Worm (Caenorhabditis elegans) whole organism, L2 larva: Measurements from ENCODE around the gene panl-3.

Experiments
- C34F6.9 ChIP-seq: fragments of 150-350 bp; optimal IDR thresholded peaks from 2 replicates; lab custom pipeline; 2014; ENCODE audit warnings: missing biosample characterization, missing genetic modification characterization
- R02D3.7 ChIP-seq: fragments of 150-350 bp; optimal IDR thresholded peaks from 2 replicates; lab custom pipeline; 2014; ENCODE audit warnings: missing biosample characterization, missing genetic modification characterization
- Y55F3AM.14 ChIP-seq: fragments of 200-800 bp; sonication (Bioruptor generic); optimal IDR thresholded peaks from 2 replicates; lab custom pipeline; 2018; ENCODE audit warnings: mild to moderate bottlenecking, missing genetic modification characterization, missing compliant biosample characterization
- ZK546.5 ChIP-seq: sonication (generic microtip); optimal IDR thresholded peaks from 2 replicates; lab custom pipeline; 2017; ENCODE audit warnings: missing biosample characterization, missing genetic modification characterization
- aly-2 ChIP-seq: fragments of 150-350 bp; optimal IDR thresholded peaks from 2 replicates; lab custom pipeline; 2014; ENCODE audit warnings: missing biosample characterization, missing genetic modification characterization
- ama-1 ChIP-seq: fragments of 150-350 bp; optimal IDR thresholded peaks from 2 replicates; lab custom pipeline; 2018; ENCODE audit warnings: inconsistent platforms
- ceh-16 ChIP-seq: fragments of 150-350 bp; optimal IDR thresholded peaks from 2 replicates; lab custom pipeline; 2014; ENCODE audit warnings: missing biosample characterization, missing genetic modification characterization
- ceh-82 ChIP-seq: fragments of 150-350 bp; optimal IDR thresholded peaks from 2 replicates; lab custom pipeline; 2014; ENCODE audit warnings: missing biosample characterization, missing genetic modification characterization
- crh-2 ChIP-seq: sonication (generic microtip); optimal IDR thresholded peaks from 2 replicates; lab custom pipeline; 2017; ENCODE audit warnings: missing biosample characterization, missing genetic modification characterization
- egl-27 ChIP-seq: sonication (generic microtip); optimal IDR thresholded peaks from 3 replicates; lab custom pipeline; 2017; ENCODE audit warnings: missing biosample characterization, missing genetic modification reagents, missing genetic modification characterization
- elt-3 ChIP-seq: sonication (generic microtip); optimal IDR thresholded peaks from 2 replicates; lab custom pipeline; 2017; ENCODE audit warnings: missing biosample characterization, missing genetic modification characterization
- fos-1 ChIP-seq: fragments of 150-350 bp; optimal IDR thresholded peaks from 2 replicates; lab custom pipeline; 2014; ENCODE audit warnings: missing biosample characterization, missing genetic modification characterization
- gmeb-1 ChIP-seq: fragments of 150-350 bp; optimal IDR thresholded peaks from 2 replicates; lab custom pipeline; 2014; ENCODE audit warnings: missing biosample characterization, missing genetic modification characterization
- lin-11 ChIP-seq: fragments of 150-350 bp; sonication (generic microtip); optimal IDR thresholded peaks from 2 replicates; lab custom pipeline; 2014; ENCODE audit warnings: missing biosample characterization, missing genetic modification characterization, inconsistent platforms, mixed read lengths
- lin-13 ChIP-seq: fragments of 150-350 bp; optimal IDR thresholded peaks from 2 replicates; lab custom pipeline; 2014; ENCODE audit warnings: missing biosample characterization, missing genetic modification reagents, missing genetic modification characterization
- lin-39 ChIP-seq: fragments of 150-350 bp; optimal IDR thresholded peaks from 2 replicates; lab custom pipeline; 2014; ENCODE audit warnings: missing biosample characterization, missing genetic modification reagents, missing genetic modification characterization
- lsy-2 ChIP-seq, 2 experiments: fragments of 150-350 bp in 1 of 2; sonication (generic microtip) in 1 of 2; optimal IDR thresholded peaks; 2 replicates each; lab custom pipeline; 2014 to 2017; ENCODE audit warnings: missing biosample characterization in 2 of 2, missing genetic modification characterization in 2 of 2
- mab-5 ChIP-seq: fragments of 150-350 bp; optimal IDR thresholded peaks from 2 replicates; lab custom pipeline; 2014; ENCODE audit warnings: missing biosample characterization, missing genetic modification characterization
- mbf-1 ChIP-seq: sonication (generic microtip); optimal IDR thresholded peaks from 2 replicates; lab custom pipeline; 2017; ENCODE audit warnings: missing biosample characterization, missing genetic modification characterization
- mdl-1 ChIP-seq, 2 experiments: fragments of 150-350 bp in 1 of 2; sonication (generic microtip) in 1 of 2; optimal IDR thresholded peaks; 2 replicates each; lab custom pipeline; 2017; ENCODE audit warnings: missing biosample characterization in 2 of 2, missing genetic modification characterization in 2 of 2
- nhr-10 ChIP-seq: sonication (generic microtip); optimal IDR thresholded peaks from 2 replicates; lab custom pipeline; 2017; ENCODE audit warnings: missing biosample characterization, missing genetic modification characterization
- nhr-12 ChIP-seq: fragments of 150-350 bp; optimal IDR thresholded peaks from 2 replicates; lab custom pipeline; 2014; ENCODE audit warnings: missing biosample characterization, missing genetic modification characterization
- nhr-129 ChIP-seq: fragments of 150-350 bp; optimal IDR thresholded peaks from 2 replicates; lab custom pipeline; 2014; ENCODE audit warnings: missing biosample characterization, missing genetic modification characterization
- nhr-21 ChIP-seq: fragments of 150-350 bp; optimal IDR thresholded peaks from 2 replicates; lab custom pipeline; 2014; ENCODE audit warnings: missing biosample characterization, missing genetic modification characterization
- nhr-237 ChIP-seq: fragments of 150-350 bp; optimal IDR thresholded peaks from 2 replicates; lab custom pipeline; 2014; ENCODE audit warnings: missing biosample characterization, missing genetic modification characterization
- nhr-25 ChIP-seq: fragments of 150-350 bp; sonication (generic microtip); optimal IDR thresholded peaks from 3 replicates; lab custom pipeline; 2014; ENCODE audit warnings: missing biosample characterization, missing genetic modification characterization
- nhr-6 ChIP-seq: fragments of 150-350 bp; optimal IDR thresholded peaks from 2 replicates; lab custom pipeline; 2014; ENCODE audit warnings: missing biosample characterization, missing genetic modification characterization
- nhr-77 ChIP-seq: fragments of 150-350 bp; optimal IDR thresholded peaks from 2 replicates; lab custom pipeline; 2014; ENCODE audit warnings: missing biosample characterization, missing genetic modification characterization
- peb-1 ChIP-seq: fragments of 150-350 bp; optimal IDR thresholded peaks from 2 replicates; lab custom pipeline; 2014; ENCODE audit warnings: missing biosample characterization, missing genetic modification characterization
- skn-1 ChIP-seq: sonication (generic microtip); optimal IDR thresholded peaks from 2 replicates; lab custom pipeline; 2017; ENCODE audit warnings: missing biosample characterization, missing genetic modification characterization
- sma-3 ChIP-seq: sonication (generic microtip); optimal IDR thresholded peaks from 2 replicates; lab custom pipeline; 2016; ENCODE audit warnings: missing genetic modification reagents, missing genetic modification characterization, missing compliant biosample characterization
- sma-9 ChIP-seq, 2 experiments: fragments of 150-350 bp in 1 of 2; sonication (generic microtip) in 1 of 2; optimal IDR thresholded peaks; 2 replicates each; lab custom pipeline; 2014 to 2016; ENCODE audit warnings: missing genetic modification characterization in 2 of 2, mild to moderate bottlenecking in 1 of 2, missing biosample characterization in 1 of 2, missing compliant biosample characterization in 1 of 2, missing genetic modification reagents in 1 of 2, moderate library complexity in 1 of 2
- unc-39 ChIP-seq: fragments of 150-350 bp; optimal IDR thresholded peaks from 2 replicates; lab custom pipeline; 2014; ENCODE audit warnings: missing biosample characterization, missing genetic modification characterization
- unc-55 ChIP-seq: fragments of 150-350 bp; sonication (generic microtip); optimal IDR thresholded peaks from 3 replicates; lab custom pipeline; 2014; ENCODE audit warnings: missing biosample characterization, missing genetic modification reagents, missing genetic modification characterization
- unc-62 ChIP-seq: fragments of 150-350 bp; optimal IDR thresholded peaks from 2 replicates; lab custom pipeline; 2014; ENCODE audit warnings: missing biosample characterization, missing genetic modification reagents, missing genetic modification characterization
- zag-1 ChIP-seq: fragments of 150-350 bp; optimal IDR thresholded peaks from 2 replicates; lab custom pipeline; 2014; ENCODE audit warnings: missing biosample characterization, missing genetic modification characterization
- ztf-1 ChIP-seq: fragments of 200-800 bp; sonication (Bioruptor generic); conservative IDR thresholded peaks from 2 replicates; pipeline ENCODE4 v1.3.6; 2022; ENCODE audit warnings: missing genetic modification characterization, missing compliant biosample characterization
- ztf-11 ChIP-seq: sonication (generic microtip); optimal IDR thresholded peaks from 2 replicates; lab custom pipeline; 2017; ENCODE audit warnings: missing biosample characterization, missing genetic modification characterization
- ztf-4 ChIP-seq: fragments of 150-350 bp; optimal IDR thresholded peaks from 2 replicates; lab custom pipeline; 2014; ENCODE audit warnings: missing biosample characterization, missing genetic modification characterization

panl-3 gene

DNA sequence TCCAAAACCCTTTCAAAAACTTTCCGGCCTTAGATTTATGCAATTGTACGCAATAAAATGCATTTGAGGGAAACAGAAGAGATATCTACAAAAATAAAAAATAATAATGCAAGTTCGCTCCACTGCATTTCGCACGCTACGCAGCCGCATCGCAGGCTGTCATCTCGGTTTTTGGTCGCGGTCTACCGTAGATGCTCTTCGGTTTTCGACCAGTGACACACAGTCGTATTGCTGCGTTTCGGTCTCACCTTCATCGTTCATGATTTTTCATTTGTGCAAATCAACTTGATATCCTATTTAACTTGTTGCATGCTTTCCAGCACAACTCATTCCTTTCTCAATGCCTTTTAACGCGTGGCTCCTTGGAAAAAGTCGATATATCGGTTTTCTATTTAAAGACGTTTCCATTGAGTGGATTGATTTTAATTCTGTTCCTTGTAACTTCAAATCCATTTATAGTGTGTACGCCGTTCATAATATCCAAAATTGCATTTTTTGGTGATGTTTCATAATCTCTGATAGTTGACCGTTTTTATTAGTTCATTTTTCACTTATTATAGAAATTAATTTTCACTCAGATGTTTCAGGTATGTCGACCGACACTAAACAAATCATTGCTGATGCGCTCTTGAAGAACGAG, 38.1 kb upstream of the panl-3 start, which contains the start of gene vha-1 (continued):
- TF ChIP-seq unc-62 (GFP tag; lab: Kevin White, UChicago) (no peak), ceh-16 (no peak), lin-11 (tag; lab: Kevin White, UChicago) (peak; percentile 67), nhr-10 (tag; lab: Kevin White, UChicago) (no peak), peb-1 (tag; lab: Kevin White, UChicago) (no peak), Y55F3AM.14 (GFP tag; lab: Kevin White, UChicago) (no peak), lin-13 (GFP tag; lab: Kevin White, UChicago) (peak; percentile 85), skn-1 (tag; lab: Kevin White, UChicago) (no peak), nhr-237 (tag; lab: Kevin White, UChicago) (no peak), C34F6.9 (tag; lab: Kevin White, UChicago) (peak; percentile 98), ama-1 (lab: Kevin White, UChicago) (peak; percentile 78), mab-5 (tag; lab: Kevin White, UChicago) (peak; percentile 43), ceh-82 (peak; percentile 55), lsy-2 (tag; optimal IDR thresholded peaks at IDR 0.05; lab: Kevin White, UChicago) (peak; percentile 78 to 94), mbf-1 (tag; lab: Kevin White, UChicago) (no peak), ztf-1 (GFP tag; lab: Robert Waterston, UW) (no peak), gmeb-1 (tag; lab: Kevin White, UChicago) (peak; percentile 79), ztf-4 (tag; lab: Kevin White, UChicago) (peak; percentile 65)

- TF ChIP-seq nhr-237 (tag; lab: Kevin White, UChicago): no peak
- peak; percentile 15 for TF ChIP-seq sma-3 (GFP tag; lab: Kevin White, UChicago)
- TF ChIP-seq ztf-11: no peak
- no peak for TF ChIP-seq nhr-6 (tag; lab: Kevin White, UChicago)
- TF ChIP-seq egl-27 (tag; lab: Kevin White, UChicago): no peak
- TF ChIP-seq aly-2 (tag; lab: Kevin White, UChicago): no peak
- TF ChIP-seq fos-1: peak; percentile 29
- peak; percentile 22 for TF ChIP-seq lin-11 (tag; lab: Kevin White, UChicago)
- TF ChIP-seq nhr-129: peak; percentile 1
- TF ChIP-seq skn-1 (tag; lab: Kevin White, UChicago): no peak
Measured at ce11 chrIII:9782011-9782436, 36.8 kb upstream of the panl-3 start, which contains the start of gene vha-2. TSS of gene vha-2 (plus strand) at chrIII:9782164.

ce11 chrIII:9782483-9783081, 36.3 kb upstream of the panl-3 start, which contains the start of gene R10E11.6:
TSS of gene R10E11.6 (plus strand) at chrIII:9783006.
- TF ChIP-seq unc-55: no peak
- no peak for TF ChIP-seq elt-3 (tag; lab: Kevin White, UChicago)
- TF ChIP-seq C34F6.9 (tag; lab: Kevin White, UChicago): no peak
- TF ChIP-seq Y55F3AM.14 (GFP tag; lab: Kevin White, UChicago): no peak
- TF ChIP-seq aly-2 (tag; lab: Kevin White, UChicago): no peak
- no peak for TF ChIP-seq lin-39 (tag; lab: Kevin White, UChicago)
- TF ChIP-seq peb-1 (tag; lab: Kevin White, UChicago): no peak
- TF ChIP-seq ama-1 (lab: Kevin White, UChicago): no peak
- no peak for TF ChIP-seq nhr-77
- no peak for TF ChIP-seq mbf-1 (tag; lab: Kevin White, UChicago)
- TF ChIP-seq mdl-1 (tag; optimal IDR thresholded peaks at IDR 0.05; lab: Kevin White, UChicago): no peak
- TF ChIP-seq ztf-11: no peak
- no peak for TF ChIP-seq nhr-12 (tag; lab: Kevin White, UChicago)
- no peak for TF ChIP-seq zag-1 (tag; lab: Kevin White, UChicago)

- no peak for TF ChIP-seq R02D3.7
- TF ChIP-seq sma-9 (GFP tag; optimal IDR thresholded peaks at IDR 0.05; lab: Kevin White, UChicago): peak; percentile 27
- no peak for TF ChIP-seq sma-9 (tag; optimal IDR thresholded peaks at IDR 0.05; lab: Kevin White, UChicago)
- TF ChIP-seq nhr-237 (tag; lab: Kevin White, UChicago): no peak
- no peak for TF ChIP-seq mbf-1 (tag; lab: Kevin White, UChicago)
- TF ChIP-seq ceh-82: no peak
- no peak for TF ChIP-seq unc-62 (GFP tag; lab: Kevin White, UChicago)
- TF ChIP-seq nhr-25 (tag; lab: Kevin White, UChicago): peak; percentile 44
- peak; percentile 45 for TF ChIP-seq crh-2 (tag; lab: Kevin White, UChicago)
- peak; percentile 47 for TF ChIP-seq nhr-21 (tag; lab: Kevin White, UChicago)
- TF ChIP-seq ama-1 (lab: Kevin White, UChicago): no peak
- TF ChIP-seq aly-2 (tag; lab: Kevin White, UChicago): no peak
- TF ChIP-seq elt-3 (tag; lab: Kevin White, UChicago): no peak
- peak in 1 of 2 experiments; percentile 45 for TF ChIP-seq lsy-2 (tag; optimal IDR thresholded peaks at IDR 0.05; lab: Kevin White, UChicago)
- TF ChIP-seq gmeb-1 (tag; lab: Kevin White, UChicago): peak; percentile 44
- no peak for TF ChIP-seq unc-39 (tag; lab: Kevin White, UChicago)
- TF ChIP-seq ztf-1 (GFP tag; lab: Robert Waterston, UW): no peak
- TF ChIP-seq fos-1: no peak
- TF ChIP-seq ZK546.5 (tag; lab: Kevin White, UChicago): no peak
- TF ChIP-seq lin-13 (GFP tag; lab: Kevin White, UChicago): peak; percentile 57
- TF ChIP-seq sma-3 (GFP tag; lab: Kevin White, UChicago): peak; percentile 25
Measured at ce11 chrIII:9783133-9783590, 35.7 kb upstream of the panl-3 start.
